Fruit fly (Drosophila melanogaster) S2 (cell line): ENCODE results near the gene Rhp.

ENCODE experiments used
- CG8478 ChIP-seq: fragments of >200 bp; optimal IDR thresholded peaks from 2 replicates; lab custom pipeline; 2018
- CTCF ChIP-seq, 2 experiments: fragments of >200 bp; optimal IDR thresholded peaks; 2 replicates each; lab custom pipeline; 2018

- no peak for TF ChIP-seq CG8478
- no peak for TF ChIP-seq CTCF (optimal IDR thresholded peaks at IDR 0.05; lab: Kevin White, UChicago)
Observed at dm6 chrX:15772663-15773062, 16.0 kb upstream of the Rhp start, which contains the start of gene CG43672.
